Fruit fly (Drosophila melanogaster): ENCODE results near the gene CG31195.

- TF ChIP-seq ttk (optimal IDR thresholded peaks at IDR 0.05) (no peak), psq (optimal IDR thresholded peaks at IDR 0.05) (no peak)
These were observed 17.4 kb upstream of the CG31195 start for dm6 chr3R:20779545-20779944.

Data from Kc167 (cell line).